Fruit fly (Drosophila melanogaster): ENCODE measurements around the gene Pbp95.

The Pbp95 gene

DNA sequence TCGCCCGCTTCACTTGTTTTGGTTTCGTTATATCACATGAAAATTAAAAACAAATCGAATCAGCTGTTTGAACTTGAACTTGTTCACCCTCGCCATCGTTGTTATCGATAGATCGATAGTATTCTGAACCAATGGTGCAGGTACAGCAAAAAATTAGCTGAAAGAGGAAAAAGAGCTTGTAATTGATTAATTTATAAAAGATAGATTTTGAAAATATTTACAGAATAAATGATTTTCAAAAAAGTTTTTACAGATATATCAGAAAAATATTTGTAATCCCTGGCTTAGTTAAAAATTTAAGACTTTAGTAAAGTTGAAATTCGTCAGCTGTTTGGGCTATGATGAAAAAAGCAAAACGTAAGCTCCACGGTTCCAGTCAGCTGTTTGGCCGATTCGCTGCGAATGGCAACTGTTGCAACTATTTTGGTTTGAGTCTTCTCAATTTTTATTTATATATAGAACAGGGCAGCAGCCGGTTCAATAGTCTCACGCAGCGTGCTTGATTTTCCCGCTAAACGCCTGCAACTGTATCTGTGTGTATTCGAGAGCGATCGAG, 19.4 kb downstream of the Pbp95 start, which contains the start of the genes CG11035 and unc-45 (continued):
- TF ChIP-seq ATbp (GFP tag; optimal IDR thresholded peaks at IDR 0.05), result no peak
- TF ChIP-seq Lhr (GFP tag; optimal IDR thresholded peaks at IDR 0.05), result peak; percentile 35
- TF ChIP-seq Dbx (GFP tag; IDR thresholded peaks at IDR 0.05), result peak; percentile 41; the same call in 1 of the 3 replicates
- no peak for TF ChIP-seq ham (GFP tag; IDR thresholded peaks at IDR 0.05)
- TF ChIP-seq Hsf (GFP tag; optimal IDR thresholded peaks at IDR 0.05), result no peak
- TF ChIP-seq ttk (GFP tag; IDR thresholded peaks at IDR 0.05), result no peak
- TF ChIP-seq esg (GFP tag; conservative IDR thresholded peaks at IDR 0.05), result no peak
- peak; percentile 82 for TF ChIP-seq Dref (GFP tag; IDR thresholded peaks at IDR 0.05)
- no peak for TF ChIP-seq dm (GFP tag; optimal IDR thresholded peaks at IDR 0.05)
- no peak for TF ChIP-seq fd96Cb (tag; optimal IDR thresholded peaks at IDR 0.05)
- TF ChIP-seq Xrp1 (GFP tag; IDR thresholded peaks at IDR 0.05), result peak; percentile 38
- TF ChIP-seq CG31441 (GFP tag; IDR thresholded peaks at IDR 0.05), result peak; percentile 60
- no peak for TF ChIP-seq E2f1 (GFP tag; IDR thresholded peaks at IDR 0.05)
- no peak for TF ChIP-seq CG30431 (GFP tag; optimal IDR thresholded peaks at IDR 0.05)
- TF ChIP-seq CG2116 (GFP tag; optimal IDR thresholded peaks at IDR 0.05), result peak; percentile 75
- no peak for TF ChIP-seq dysf (GFP tag; IDR thresholded peaks at IDR 0.05)
- TF ChIP-seq odd (GFP tag; optimal IDR thresholded peaks at IDR 0.05), result no peak
- TF ChIP-seq scrt (GFP tag; optimal IDR thresholded peaks at IDR 0.05), result peak; percentile 90
- TF ChIP-seq Bdp1 (GFP tag; optimal IDR thresholded peaks at IDR 0.05), result no peak
- TF ChIP-seq pum (GFP tag; optimal IDR thresholded peaks at IDR 0.05), result peak; percentile 50
- no peak for TF ChIP-seq chm (GFP tag; IDR thresholded peaks at IDR 0.05)
- no peak for TF ChIP-seq emc (GFP tag; optimal IDR thresholded peaks at IDR 0.05)
- no peak for TF ChIP-seq CG14965 (GFP tag; optimal IDR thresholded peaks at IDR 0.05; ENCODE audit: borderline replicate concordance)
- no peak for TF ChIP-seq danr (GFP tag; IDR thresholded peaks at IDR 0.05)
- no peak for TF ChIP-seq CG8944 (GFP tag; optimal IDR thresholded peaks at IDR 0.05)
- TF ChIP-seq CG9876 (GFP tag; optimal IDR thresholded peaks at IDR 0.05), result no peak
- TF ChIP-seq da (GFP tag; optimal IDR thresholded peaks at IDR 0.05), result no peak
- TF ChIP-seq YL-1 (GFP tag; optimal IDR thresholded peaks at IDR 0.05), result peak; percentile 61
- peak; percentile 60 for TF ChIP-seq CG13424 (tag; optimal IDR thresholded peaks at IDR 0.05)
- TF ChIP-seq jigr1 (GFP tag; IDR thresholded peaks at IDR 0.05), result no peak
- TF ChIP-seq CrebB (tag; optimal IDR thresholded peaks at IDR 0.05), result no peak
- no peak for TF ChIP-seq insv (GFP tag; optimal IDR thresholded peaks at IDR 0.05)
- peak; percentile 37 for TF ChIP-seq CG13296 (GFP tag; optimal IDR thresholded peaks at IDR 0.05)
- TF ChIP-seq ERR (GFP tag; optimal IDR thresholded peaks at IDR 0.05), result no peak
- TF ChIP-seq ap (GFP tag; IDR thresholded peaks at IDR 0.05), result no peak
- TF ChIP-seq CG17328 (GFP tag; IDR thresholded peaks at IDR 0.05), result no peak
- no peak for TF ChIP-seq pros (GFP tag; optimal IDR thresholded peaks at IDR 0.05)
- no peak for TF ChIP-seq ase (GFP tag; IDR thresholded peaks at IDR 0.05)
- no peak for TF ChIP-seq CG11398 (GFP tag; optimal IDR thresholded peaks at IDR 0.05)
- peak; percentile 33 for TF ChIP-seq CG30020 (tag; optimal IDR thresholded peaks at IDR 0.05)
- peak in 1 of 2 experiments; percentile 19 for TF ChIP-seq Hr51 (GFP tag; optimal IDR thresholded peaks at IDR 0.05)
- TF ChIP-seq bbx (GFP tag; IDR thresholded peaks at IDR 0.05; ENCODE audit: partially characterized antibody), result peak; percentile 64
- no peak for TF ChIP-seq CTCF (GFP tag; optimal IDR thresholded peaks at IDR 0.05)
- no peak for TF ChIP-seq Gsc (GFP tag; IDR thresholded peaks at IDR 0.05)
- no peak for TF ChIP-seq CG6683 (GFP tag; optimal IDR thresholded peaks at IDR 0.05)
- TF ChIP-seq HLH3B (GFP tag; IDR thresholded peaks at IDR 0.05), result 0 out of 2 replicates have a peak, but pooled peaks have one; percentile 23
- TF ChIP-seq CG7928 (GFP tag; optimal IDR thresholded peaks at IDR 0.05), result peak; percentile 2
- TF ChIP-seq TFAM (GFP tag; optimal IDR thresholded peaks at IDR 0.05), result no peak
- no peak for TF ChIP-seq HHEX (GFP tag; optimal IDR thresholded peaks at IDR 0.05)
- peak; percentile 61 for TF ChIP-seq gem (tag; optimal IDR thresholded peaks at IDR 0.05)
- no peak for TF ChIP-seq slp2 (GFP tag; optimal IDR thresholded peaks at IDR 0.05)

All from whole organism, embryonic.